Fruit fly (Drosophila melanogaster) Kc167 (cell line): ENCODE data around the gene stol.
"Not testable (repeated sequence)": the region's sequence is repeated elsewhere in the genome, so short reads cannot be mapped to it uniquely, and the experiment has no call there.

Experiments
- Myc ChIP-seq: fragments of >200 bp; optimal IDR thresholded peaks from 2 replicates; lab custom pipeline; 2017; ENCODE audit warnings: missing external identifiers
- Sin3A ChIP-seq: fragments of >200 bp; optimal IDR thresholded peaks from 2 replicates; lab custom pipeline; 2018; ENCODE audit warnings: missing external identifiers
- h ChIP-seq: fragments of >200 bp; optimal IDR thresholded peaks from 3 replicates; lab custom pipeline; 2018; ENCODE audit warnings: missing external identifiers
- insv ChIP-seq: fragments of >200 bp; optimal IDR thresholded peaks from 3 replicates; lab custom pipeline; 2018; ENCODE audit warnings: missing external identifiers
- psq ChIP-seq: fragments of >200 bp; optimal IDR thresholded peaks from 2 replicates; lab custom pipeline; 2017; ENCODE audit warnings: missing external identifiers
- ttk ChIP-seq: sonication (Bioruptor generic); optimal IDR thresholded peaks from 2 replicates; lab custom pipeline; 2017; ENCODE audit warnings: missing external identifiers

stol gene

DNA sequence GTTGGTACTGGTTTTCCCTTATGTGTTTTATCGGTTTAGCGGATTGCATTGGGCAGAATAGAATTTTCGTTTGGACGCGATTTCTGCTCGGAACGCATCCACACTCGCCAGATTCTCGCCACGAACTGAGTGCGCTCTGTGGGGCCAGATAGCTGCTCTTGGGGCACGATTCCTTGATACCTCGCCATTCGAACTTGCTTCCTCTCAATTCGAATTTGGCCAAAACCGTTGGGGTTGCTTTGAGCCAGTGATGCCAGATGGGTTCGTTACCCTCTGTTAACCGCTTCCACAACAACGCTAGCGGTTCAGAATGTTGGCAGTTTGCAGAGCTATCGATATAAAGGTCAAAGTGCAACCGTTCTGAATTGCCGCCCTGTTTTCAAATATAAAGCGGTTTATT, at the start of gene stol:
Gene stol (minus strand): TSS at position 101 of the 400 bp plus-strand sequence.
- not testable (repeated sequence) for TF ChIP-seq ttk, Myc, insv (lab: Kevin White, UChicago)

DNA sequence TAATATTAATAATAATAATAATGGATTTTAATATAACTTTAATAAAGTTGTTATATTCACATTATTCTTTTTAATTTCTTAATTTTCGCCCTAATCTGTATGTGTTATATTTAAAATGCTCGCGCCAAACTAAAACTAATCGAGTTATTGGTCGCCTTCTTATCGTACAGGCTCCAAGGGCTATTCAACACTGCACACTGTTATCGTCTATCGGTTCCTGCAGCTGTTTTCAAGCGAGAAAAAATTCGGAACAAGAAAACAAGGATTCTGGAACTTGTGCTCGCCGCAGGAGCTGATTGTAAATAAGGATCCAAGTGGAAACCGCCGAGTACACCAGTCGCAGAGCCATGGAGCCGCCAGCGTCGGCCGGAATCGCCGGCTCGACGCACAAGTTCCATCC, 46.0 kb upstream of the stol start, which contains the start of gene CG3793:
Gene CG3793 (plus strand): TSS at position 192 of the 400 bp plus-strand sequence.
- TF ChIP-seq ttk (lab: Kevin White, UChicago) (no peak), psq (lab: Kevin White, UChicago) (no peak), Sin3A (lab: Kevin White, UChicago) (no peak), h (lab: Kevin White, UChicago) (no peak), insv (lab: Kevin White, UChicago) (no peak), Myc (lab: Kevin White, UChicago) (no peak)

DNA sequence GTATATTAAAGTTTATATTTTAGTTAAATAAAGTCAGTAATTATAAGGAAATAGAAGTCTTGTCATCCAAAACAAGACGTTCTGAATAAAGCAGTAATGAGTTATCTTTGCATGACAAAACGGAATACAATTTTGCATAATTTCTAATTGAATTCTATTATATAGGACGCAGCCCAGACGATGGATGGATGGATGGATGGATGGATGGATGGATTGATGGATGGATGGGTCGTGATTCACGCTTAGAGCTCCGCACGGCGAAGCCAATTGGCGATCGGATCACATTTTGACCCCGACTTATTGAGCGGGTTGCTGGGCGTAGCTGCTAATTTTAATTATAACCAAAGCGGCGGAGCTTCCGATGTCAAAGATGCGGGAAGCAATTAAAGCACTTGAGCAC, 45.3 kb upstream of the stol start:
- TF ChIP-seq insv (lab: Kevin White, UChicago) (no peak), Sin3A (lab: Kevin White, UChicago) (no peak), Myc (lab: Kevin White, UChicago) (no peak), ttk (lab: Kevin White, UChicago) (no peak), psq (lab: Kevin White, UChicago) (no peak), h (lab: Kevin White, UChicago) (no peak)

DNA sequence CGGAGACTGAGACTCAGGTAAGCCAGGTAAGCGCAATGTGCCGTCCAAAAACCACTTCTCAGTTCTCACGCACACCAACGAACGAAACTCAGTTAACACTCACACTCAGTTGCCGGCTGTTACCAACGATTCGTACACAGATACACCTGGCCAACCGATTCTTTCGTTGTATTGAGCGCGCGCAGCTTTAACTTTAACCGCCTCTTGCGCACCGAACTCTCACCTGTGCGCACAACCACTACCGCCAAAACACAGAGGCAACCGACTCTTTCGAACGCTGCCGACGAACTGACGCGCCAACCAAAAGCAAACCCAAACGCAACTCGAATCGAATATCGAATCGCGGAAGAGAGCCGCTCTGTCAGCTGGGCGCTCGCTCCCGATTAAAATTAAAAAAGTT, 44.4 kb upstream of the stol start, which contains the start of gene Gli:
Gene Gli (minus strand): TSS at position 293 of the 400 bp plus-strand sequence.
- no peak for TF ChIP-seq Sin3A (lab: Kevin White, UChicago)
- no peak for TF ChIP-seq Myc (lab: Kevin White, UChicago)
- no peak for TF ChIP-seq psq (lab: Kevin White, UChicago)
- no peak for TF ChIP-seq ttk (lab: Kevin White, UChicago)
- TF ChIP-seq h (lab: Kevin White, UChicago) = no peak
- no peak for TF ChIP-seq insv (lab: Kevin White, UChicago)

DNA sequence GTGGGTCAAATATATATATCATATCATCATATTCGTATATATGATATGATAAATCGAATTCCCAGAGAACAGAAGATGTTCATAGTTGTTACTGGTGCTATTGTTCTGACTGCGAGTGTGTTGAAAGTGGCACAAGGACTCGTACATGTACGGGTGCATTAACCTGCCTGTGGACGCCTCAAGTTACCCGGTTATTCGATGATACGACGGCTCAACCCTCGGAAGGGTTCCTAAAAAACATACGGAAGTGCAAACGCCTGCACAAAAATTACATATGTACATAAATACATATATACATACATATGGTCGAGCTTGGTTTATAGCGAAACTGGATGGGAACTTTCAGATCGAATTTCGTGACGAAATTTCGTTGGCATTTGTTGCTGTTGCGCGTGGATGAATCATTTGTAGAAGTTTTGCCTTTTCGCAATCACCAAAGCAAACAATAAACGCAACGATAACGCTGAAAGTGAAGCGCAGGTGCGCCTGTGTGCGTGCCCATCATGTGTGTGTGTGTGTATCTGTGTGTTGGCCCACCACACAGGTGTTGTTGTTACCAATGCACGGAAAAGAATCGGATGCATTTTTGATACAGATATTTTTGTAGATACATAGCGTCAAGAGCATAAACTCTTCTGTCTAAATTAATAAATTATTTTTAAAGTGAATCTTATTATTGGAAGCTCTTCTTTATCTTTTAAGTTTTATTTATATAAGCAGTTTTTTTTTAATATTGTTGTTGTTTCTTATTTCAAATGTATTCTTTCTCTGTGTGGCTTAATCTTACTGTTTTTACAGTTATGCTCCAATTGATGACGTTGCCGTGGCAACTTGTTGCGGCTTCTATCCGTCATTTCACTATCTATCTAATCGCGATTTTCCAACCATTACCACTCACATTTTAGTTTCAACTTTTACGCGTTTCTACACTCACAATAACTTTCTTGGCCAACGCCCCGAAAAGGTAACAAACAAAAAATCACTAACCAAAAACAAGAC, 43.6 kb upstream of the stol start:
- TF ChIP-seq insv (lab: Kevin White, UChicago) (no peak), h (lab: Kevin White, UChicago) (no peak), psq (lab: Kevin White, UChicago) (no peak), Sin3A (lab: Kevin White, UChicago) (no peak), Myc (lab: Kevin White, UChicago) (no peak), ttk (lab: Kevin White, UChicago) (no peak)

DNA sequence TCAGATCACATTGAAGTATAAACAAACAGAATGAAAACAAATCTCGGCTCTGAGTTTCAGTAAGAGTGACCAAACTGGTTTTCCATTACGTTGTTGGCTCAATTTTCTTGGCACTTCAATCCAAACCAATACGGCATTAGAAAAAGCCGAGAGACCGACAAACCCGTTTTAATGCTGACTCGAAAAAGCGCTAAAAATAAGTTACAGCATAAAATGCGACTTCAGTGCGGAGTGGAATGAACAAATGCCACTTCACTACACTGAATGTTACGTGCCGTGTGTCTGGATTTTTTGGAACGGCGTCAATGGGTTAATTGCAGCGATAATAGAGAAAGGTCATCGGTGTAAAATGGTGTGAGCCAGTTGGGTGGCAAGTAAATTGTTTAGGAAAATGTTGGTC, 42.6 kb upstream of the stol start:
- no peak for TF ChIP-seq insv (lab: Kevin White, UChicago)
- no peak for TF ChIP-seq ttk (lab: Kevin White, UChicago)
- no peak for TF ChIP-seq Sin3A (lab: Kevin White, UChicago)
- no peak for TF ChIP-seq Myc (lab: Kevin White, UChicago)
- no peak for TF ChIP-seq psq (lab: Kevin White, UChicago)

DNA sequence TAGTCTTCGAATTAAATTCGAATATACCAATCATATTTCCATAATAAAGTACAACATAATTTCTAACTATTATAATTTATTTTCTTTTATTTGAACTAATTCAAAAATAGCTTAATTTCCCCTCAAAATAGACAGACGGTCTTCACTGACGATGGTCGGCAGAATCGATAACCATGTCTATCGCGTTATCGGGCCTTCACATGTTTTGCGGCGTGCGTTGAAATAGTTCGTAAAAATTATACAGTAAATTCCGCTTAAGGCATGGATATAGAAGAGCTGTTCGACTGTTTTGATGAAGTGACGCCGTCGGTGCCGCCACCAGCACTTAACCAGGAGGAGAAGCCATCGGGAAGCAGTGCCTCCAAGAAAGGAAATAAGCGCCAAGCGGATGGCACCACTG, 34.0 kb upstream of the stol start, which contains the start of gene Mtr4:
Gene Mtr4 (plus strand): TSS at position 168 of the 400 bp plus-strand sequence.
- no peak for TF ChIP-seq insv (lab: Kevin White, UChicago)
- no peak for TF ChIP-seq psq (lab: Kevin White, UChicago)
- no peak for TF ChIP-seq Myc (lab: Kevin White, UChicago)
- no peak for TF ChIP-seq Sin3A (lab: Kevin White, UChicago)
- TF ChIP-seq ttk (lab: Kevin White, UChicago) = no peak

DNA sequence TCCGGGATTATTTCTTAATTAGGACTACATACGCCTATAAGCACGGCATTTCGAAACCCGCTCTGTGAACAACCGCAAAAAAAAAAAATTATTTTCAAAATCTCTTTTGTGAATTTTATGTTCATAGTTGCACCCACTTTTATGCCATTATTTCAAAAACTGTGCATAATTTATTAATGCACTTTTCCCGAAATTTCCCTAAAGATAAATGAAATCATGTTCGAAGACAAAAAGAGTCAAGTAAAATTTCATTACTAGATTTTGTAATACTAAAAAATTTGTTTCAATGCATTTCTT, 33.1 kb upstream of the stol start:
- TF ChIP-seq insv (lab: Kevin White, UChicago) (no peak), psq (lab: Kevin White, UChicago) (no peak), h (lab: Kevin White, UChicago) (no peak), Sin3A (lab: Kevin White, UChicago) (no peak)

DNA sequence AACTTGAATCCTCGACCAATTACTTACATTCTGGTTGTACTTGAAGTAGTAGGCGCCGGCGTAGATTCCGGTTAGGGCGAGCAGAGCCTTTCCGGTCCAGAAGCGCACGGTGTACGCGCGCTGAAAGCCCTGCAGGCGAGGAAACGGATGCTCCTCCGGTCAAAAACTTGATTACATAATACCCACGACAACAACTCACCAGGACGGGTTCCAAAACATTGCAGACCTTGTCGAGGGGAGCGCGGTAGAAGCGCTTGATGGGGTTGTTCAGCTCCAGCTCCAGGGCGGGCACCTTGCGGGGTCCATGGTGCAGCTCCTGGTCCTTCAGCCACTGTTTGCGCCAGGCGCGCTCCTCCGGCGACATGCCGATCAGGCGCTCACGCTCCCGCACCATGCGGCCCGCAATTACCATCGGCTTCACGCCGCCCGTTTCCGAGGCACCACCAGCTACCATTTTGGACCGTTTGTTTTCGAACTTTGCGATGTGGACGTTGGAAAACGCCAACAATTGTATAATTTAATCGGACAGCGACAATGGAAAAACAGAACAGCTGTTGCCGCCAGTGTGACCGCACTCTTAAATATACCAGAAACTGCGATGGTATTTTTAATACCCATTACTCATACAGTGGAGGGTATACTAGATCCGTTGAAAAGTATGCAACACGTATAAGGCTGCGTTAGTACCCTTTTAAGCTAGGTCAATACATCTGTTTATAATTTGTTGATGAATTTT, 32.6 kb upstream of the stol start, which contains the start of gene ND-B17:
Gene ND-B17 (minus strand): TSS at position 556 of the 736 bp plus-strand sequence.
- TF ChIP-seq ttk (lab: Kevin White, UChicago) (no peak), psq (lab: Kevin White, UChicago) (no peak), h (lab: Kevin White, UChicago) (no peak), Myc (lab: Kevin White, UChicago) (no peak), Sin3A (lab: Kevin White, UChicago) (no peak), insv (lab: Kevin White, UChicago) (no peak)

DNA sequence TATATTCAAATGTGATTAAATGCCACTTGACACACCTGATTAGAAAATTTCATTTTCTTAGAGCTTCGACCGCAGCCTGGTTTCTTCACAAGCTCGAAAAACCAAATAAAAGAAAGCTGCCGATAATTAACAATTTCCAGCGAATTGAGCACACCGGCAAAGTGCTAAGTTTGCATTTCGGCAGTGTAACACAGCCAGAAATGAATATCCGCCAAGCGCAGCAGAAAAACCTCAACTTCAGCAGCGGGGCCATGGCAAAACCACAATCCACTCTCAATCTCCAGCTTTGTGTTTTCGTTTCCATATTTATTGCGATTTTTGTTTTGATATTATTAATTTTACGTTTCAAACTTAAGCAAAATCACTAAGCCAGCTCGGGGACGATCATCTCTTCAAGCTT, 31.2 kb upstream of the stol start:
- TF ChIP-seq psq (lab: Kevin White, UChicago) (no peak), Sin3A (lab: Kevin White, UChicago) (no peak), h (lab: Kevin White, UChicago) (no peak)

DNA sequence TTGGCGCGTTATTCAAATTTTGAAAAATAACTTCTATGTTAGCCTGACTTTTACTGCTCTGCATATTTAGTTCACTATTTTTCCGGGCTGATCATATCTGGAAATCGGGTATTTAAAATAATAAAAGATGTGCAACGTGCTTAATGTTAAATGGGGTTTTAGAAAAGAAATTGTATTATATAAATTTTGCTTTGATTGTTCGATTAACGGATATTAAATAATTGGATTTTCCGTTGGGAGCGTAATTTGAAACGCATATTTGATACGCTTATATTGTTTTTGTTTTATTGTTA, 30.1 kb upstream of the stol start:
- TF ChIP-seq ttk (lab: Kevin White, UChicago) (no peak), insv (lab: Kevin White, UChicago) (no peak), psq (lab: Kevin White, UChicago) (no peak), h (lab: Kevin White, UChicago) (no peak), Sin3A (lab: Kevin White, UChicago) (no peak), Myc (lab: Kevin White, UChicago) (no peak)
